Worm (Caenorhabditis elegans) whole organism, L2 larva: ENCODE results near the gene Y46G5A.38.

Experiments used
- F13H6.1 ChIP-seq: sonication (generic microtip); optimal IDR thresholded peaks from 2 replicates; lab custom pipeline; 2016; ENCODE audit warnings: missing genetic modification characterization, missing compliant biosample characterization
- dmd-4 ChIP-seq: sonication (generic microtip); optimal IDR thresholded peaks from 2 replicates; lab custom pipeline; 2017; ENCODE audit warnings: missing biosample characterization, missing genetic modification characterization
- elt-1 ChIP-seq: fragments of 150-350 bp; optimal IDR thresholded peaks from 2 replicates; lab custom pipeline; 2014; ENCODE audit warnings: missing biosample characterization, missing genetic modification characterization
- nhr-12 ChIP-seq: fragments of 150-350 bp; optimal IDR thresholded peaks from 2 replicates; lab custom pipeline; 2014; ENCODE audit warnings: missing biosample characterization, missing genetic modification characterization
- snpc-4 ChIP-seq: fragments of 150-350 bp; optimal IDR thresholded peaks from 2 replicates; lab custom pipeline; 2014; ENCODE audit warnings: missing biosample characterization, missing genetic modification characterization
- unc-39 ChIP-seq: fragments of 150-350 bp; optimal IDR thresholded peaks from 2 replicates; lab custom pipeline; 2014; ENCODE audit warnings: missing biosample characterization, missing genetic modification characterization
- unc-62 ChIP-seq: fragments of 150-350 bp; optimal IDR thresholded peaks from 2 replicates; lab custom pipeline; 2014; ENCODE audit warnings: missing biosample characterization, missing genetic modification reagents, missing genetic modification characterization
- zag-1 ChIP-seq: fragments of 150-350 bp; optimal IDR thresholded peaks from 2 replicates; lab custom pipeline; 2014; ENCODE audit warnings: missing biosample characterization, missing genetic modification characterization
- ztf-11 ChIP-seq: sonication (generic microtip); optimal IDR thresholded peaks from 2 replicates; lab custom pipeline; 2017; ENCODE audit warnings: missing biosample characterization, missing genetic modification characterization

DNA sequence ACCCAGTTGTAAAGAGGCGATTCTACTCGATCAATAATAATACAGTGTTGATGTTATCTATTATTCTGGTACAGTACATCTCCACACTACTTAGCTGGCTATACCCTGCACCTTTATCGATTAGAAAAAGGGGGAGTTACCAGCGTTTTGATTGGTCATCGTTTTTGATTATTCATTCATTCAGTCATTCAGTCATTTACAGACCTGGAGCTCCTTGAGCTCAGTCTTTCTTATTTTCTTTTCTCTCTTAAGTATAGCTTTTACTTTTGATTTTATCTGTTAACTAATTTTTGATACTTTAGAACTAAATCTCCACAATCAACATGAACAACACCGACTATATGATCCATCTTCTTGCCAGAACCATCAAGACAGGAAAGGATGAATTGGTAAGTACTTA, 23.3 kb downstream of the Y46G5A.38 start, which contains the start of gene Y46G5A.28:
- TF ChIP-seq unc-62 (GFP tag; lab: Kevin White, UChicago) (no peak), ztf-11 (no peak), snpc-4 (tag; lab: Kevin White, UChicago) (no peak), elt-1 (tag; lab: Kevin White, UChicago) (no peak), zag-1 (tag; lab: Kevin White, UChicago) (no peak), nhr-12 (tag; lab: Kevin White, UChicago) (no peak), dmd-4 (tag; lab: Kevin White, UChicago) (no peak), unc-39 (no peak), F13H6.1 (tag; lab: Kevin White, UChicago) (no peak)
